Worm (Caenorhabditis elegans): ENCODE results near the gene nlp-27.

nlp-27 gene

ce11 chrV:3970410-3970809 is 18.8 kb upstream of the nlp-27 start, which contains the start of gene cyp-34A9:
TSS of gene cyp-34A9 (minus strand) at chrV:3970540.
- TF ChIP-seq nhr-6 (tag; optimal IDR thresholded peaks at IDR 0.05), result no peak
- peak; percentile 36 for TF ChIP-seq fos-1 (tag; optimal IDR thresholded peaks at IDR 0.05)
- TF ChIP-seq skn-1 (tag; optimal IDR thresholded peaks at IDR 0.05), result no peak
- TF ChIP-seq nhr-12 (tag; optimal IDR thresholded peaks at IDR 0.05), result no peak
- TF ChIP-seq nhr-77 (tag; optimal IDR thresholded peaks at IDR 0.05), result no peak
- TF ChIP-seq C34F6.9 (tag; optimal IDR thresholded peaks at IDR 0.05), result no peak
- no peak for TF ChIP-seq F13H6.1 (tag; optimal IDR thresholded peaks at IDR 0.05)
- TF ChIP-seq sma-9 (GFP tag; optimal IDR thresholded peaks at IDR 0.05), result peak; percentile 58
- TF ChIP-seq sma-9 (tag; optimal IDR thresholded peaks at IDR 0.05), result no peak

ce11 chrV:3972846-3973245 is 16.3 kb upstream of the nlp-27 start, which contains the start of gene cyp-34A10:
TSS of gene cyp-34A10 (minus strand) at chrV:3972991.
- TF ChIP-seq ceh-82 (tag; optimal IDR thresholded peaks at IDR 0.05), result no peak
- TF ChIP-seq mdl-1 (tag; optimal IDR thresholded peaks at IDR 0.05), result no peak

ce11 chrV:3974361-3974760 is 14.8 kb upstream of the nlp-27 start, which contains the start of gene str-82:
TSS of gene str-82 (plus strand) at chrV:3974661.
- TF ChIP-seq Y55F3AM.14 (GFP tag; optimal IDR thresholded peaks at IDR 0.05) (no peak), nhr-237 (tag; optimal IDR thresholded peaks at IDR 0.05) (no peak)

- TF ChIP-seq lsy-2 (tag; optimal IDR thresholded peaks at IDR 0.05) (no peak), ztf-11 (tag; optimal IDR thresholded peaks at IDR 0.05) (no peak), unc-62 (GFP tag; optimal IDR thresholded peaks at IDR 0.05) (no peak), nhr-6 (tag; optimal IDR thresholded peaks at IDR 0.05) (no peak), lin-11 (tag; optimal IDR thresholded peaks at IDR 0.05) (no peak), ZK546.5 (tag; optimal IDR thresholded peaks at IDR 0.05) (no peak), sma-3 (GFP tag; optimal IDR thresholded peaks at IDR 0.05) (no peak), egl-27 (tag; optimal IDR thresholded peaks at IDR 0.05) (no peak), nhr-10 (tag; optimal IDR thresholded peaks at IDR 0.05) (no peak)
These were observed 12.2 kb upstream of the nlp-27 start, which contains the start of gene str-83 for ce11 chrV:3976964-3977363. TSS of gene str-83 (plus strand) at chrV:3977264.

ce11 chrV:3979053-3979452 is 10.1 kb upstream of the nlp-27 start, which contains the start of gene nlp-34:
TSS of gene nlp-34 (minus strand) at chrV:3979134.
- TF ChIP-seq R02D3.7 (tag; optimal IDR thresholded peaks at IDR 0.05) (no peak), peb-1 (tag; optimal IDR thresholded peaks at IDR 0.05) (no peak), lsy-2 (tag; optimal IDR thresholded peaks at IDR 0.05) (no peak), skn-1 (tag; optimal IDR thresholded peaks at IDR 0.05) (no peak), sem-4 (tag; optimal IDR thresholded peaks at IDR 0.05) (no peak), ceh-82 (tag; optimal IDR thresholded peaks at IDR 0.05) (no peak), snpc-4 (tag; optimal IDR thresholded peaks at IDR 0.05) (no peak), sma-3 (GFP tag; optimal IDR thresholded peaks at IDR 0.05) (no peak), ztf-11 (tag; optimal IDR thresholded peaks at IDR 0.05) (no peak), nhr-11 (tag; optimal IDR thresholded peaks at IDR 0.05) (no peak), lin-13 (GFP tag; optimal IDR thresholded peaks at IDR 0.05) (no peak), Y55F3AM.14 (GFP tag; optimal IDR thresholded peaks at IDR 0.05) (no peak), nhr-12 (tag; optimal IDR thresholded peaks at IDR 0.05) (no peak), lin-11 (tag; optimal IDR thresholded peaks at IDR 0.05) (no peak)

- TF ChIP-seq lin-13 (GFP tag; optimal IDR thresholded peaks at IDR 0.05), result no peak
- peak; percentile 57 for TF ChIP-seq blmp-1 (tag; optimal IDR thresholded peaks at IDR 0.05; ENCODE audit: insufficient read depth)
- peak; percentile 77 for TF ChIP-seq nhr-25 (tag; optimal IDR thresholded peaks at IDR 0.05)
- TF ChIP-seq fos-1 (tag; optimal IDR thresholded peaks at IDR 0.05), result peak; percentile 34
- TF ChIP-seq unc-55 (GFP tag; optimal IDR thresholded peaks at IDR 0.05), result no peak
- peak; percentile 73 for TF ChIP-seq nhr-21 (tag; optimal IDR thresholded peaks at IDR 0.05)
- TF ChIP-seq sma-9 (GFP tag; optimal IDR thresholded peaks at IDR 0.05), result peak; percentile 69
- TF ChIP-seq sma-9 (tag; optimal IDR thresholded peaks at IDR 0.05), result no peak
- TF ChIP-seq F13H6.1 (tag; optimal IDR thresholded peaks at IDR 0.05), result peak; percentile 10
- TF ChIP-seq nhr-6 (tag; optimal IDR thresholded peaks at IDR 0.05), result no peak
- TF ChIP-seq crh-2 (tag; optimal IDR thresholded peaks at IDR 0.05), result peak; percentile 5
- peak; percentile 90 for TF ChIP-seq sma-3 (GFP tag; optimal IDR thresholded peaks at IDR 0.05)
- no peak for TF ChIP-seq nhr-10 (tag; optimal IDR thresholded peaks at IDR 0.05)
- TF ChIP-seq mdl-1 (tag; optimal IDR thresholded peaks at IDR 0.05), result peak in 1 of 2 experiments; percentile 23
These were observed 9.4 kb upstream of the nlp-27 start, which contains the start of gene nlp-31 for ce11 chrV:3979819-3980218. TSS of gene nlp-31 (plus strand) at chrV:3980055.
